Worm (Caenorhabditis elegans) whole organism, L3 larva: ENCODE measurements around the gene W08F4.13.

Source experiments
- aly-2 ChIP-seq: fragments of 150-350 bp; optimal IDR thresholded peaks from 2 replicates; lab custom pipeline; 2014; ENCODE audit warnings: missing biosample characterization, missing genetic modification characterization
- ama-1 ChIP-seq: fragments of 150-350 bp; optimal IDR thresholded peaks from 2 replicates; lab custom pipeline; 2018
- egl-27 ChIP-seq: sonication (generic microtip); optimal IDR thresholded peaks from 4 replicates; lab custom pipeline; 2017; ENCODE audit warnings: missing biosample characterization, missing genetic modification reagents, missing genetic modification characterization
- elt-3 ChIP-seq, 3 experiments: fragments of 150-350 bp in 1 of 3; sonication (generic microtip) in 2 of 3; optimal IDR thresholded peaks; 2 replicates in 2 of 3; 4 replicates in 1 of 3; lab custom pipeline; 2014 to 2017; ENCODE audit warnings: missing biosample characterization in 3 of 3, missing genetic modification characterization in 3 of 3
- lin-39 ChIP-seq: fragments of 150-350 bp; optimal IDR thresholded peaks from 2 replicates; lab custom pipeline; 2018; ENCODE audit warnings: missing biosample characterization, missing genetic modification reagents, missing genetic modification characterization
- mml-1 ChIP-seq: fragments of 150-350 bp; sonication (generic microtip); optimal IDR thresholded peaks from 3 replicates; lab custom pipeline; 2014; ENCODE audit warnings: missing biosample characterization, missing genetic modification characterization
- nhr-11 ChIP-seq: fragments of 150-350 bp; optimal IDR thresholded peaks from 2 replicates; lab custom pipeline; 2014; ENCODE audit warnings: missing biosample characterization, missing genetic modification characterization
- nhr-23 ChIP-seq: fragments of 150-350 bp; optimal IDR thresholded peaks from 2 replicates; lab custom pipeline; 2014; ENCODE audit warnings: missing biosample characterization, missing genetic modification reagents, missing genetic modification characterization
- nhr-237 ChIP-seq: fragments of 150-350 bp; optimal IDR thresholded peaks from 2 replicates; lab custom pipeline; 2014; ENCODE audit warnings: missing biosample characterization, missing genetic modification characterization
- nhr-25 ChIP-seq: sonication (generic microtip); optimal IDR thresholded peaks from 2 replicates; lab custom pipeline; 2017; ENCODE audit warnings: missing biosample characterization, missing genetic modification characterization
- nhr-28 ChIP-seq: fragments of 150-350 bp; optimal IDR thresholded peaks from 2 replicates; lab custom pipeline; 2014; ENCODE audit warnings: missing biosample characterization, missing genetic modification characterization
- snpc-4 ChIP-seq: fragments of 150-350 bp; optimal IDR thresholded peaks from 2 replicates; lab custom pipeline; 2014; ENCODE audit warnings: missing biosample characterization, missing genetic modification characterization
- unc-39 ChIP-seq: sonication (generic microtip); optimal IDR thresholded peaks from 4 replicates; lab custom pipeline; 2017; ENCODE audit warnings: missing biosample characterization, missing genetic modification characterization
- unc-62 ChIP-seq: fragments of 150-350 bp; sonication (generic microtip); optimal IDR thresholded peaks from 4 replicates; lab custom pipeline; 2014; ENCODE audit warnings: missing biosample characterization, missing genetic modification reagents, missing genetic modification characterization

DNA sequence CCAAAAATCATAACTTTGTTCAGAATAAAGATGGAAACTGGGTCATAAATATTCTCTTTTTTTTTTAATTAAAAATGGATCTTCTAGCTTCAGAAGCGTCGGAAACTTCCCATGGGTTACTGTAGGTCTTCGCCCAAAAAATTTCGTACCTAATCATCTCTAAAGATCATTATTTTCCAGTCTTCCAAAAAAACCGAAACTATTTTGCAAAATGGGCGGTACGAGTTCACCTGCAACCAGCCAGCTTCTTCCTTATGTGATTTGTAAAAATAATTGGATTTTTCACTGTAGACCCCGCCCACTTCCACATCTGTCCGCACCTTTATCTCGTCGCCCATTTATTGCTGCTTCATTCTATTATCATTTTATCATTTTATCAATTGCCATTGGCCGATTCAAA, 38.2 kb upstream of the W08F4.13 start, which contains the start of gene mlt-10:
- no peak for TF ChIP-seq nhr-25 (tag; lab: Kevin White, UChicago)
- TF ChIP-seq unc-39 (tag; lab: Kevin White, UChicago): no peak
- no peak for TF ChIP-seq mml-1
- TF ChIP-seq aly-2 (tag; lab: Kevin White, UChicago): no peak
- TF ChIP-seq unc-62 (GFP tag; lab: Kevin White, UChicago): no peak
- TF ChIP-seq snpc-4 (tag; lab: Kevin White, UChicago): no peak
- no peak for TF ChIP-seq nhr-11 (tag; lab: Kevin White, UChicago)
- no peak for TF ChIP-seq egl-27 (tag; lab: Kevin White, UChicago)
- TF ChIP-seq nhr-23 (tag; lab: Kevin White, UChicago): no peak
- no peak for TF ChIP-seq elt-3 (tag; optimal IDR thresholded peaks at IDR 0.05; lab: Kevin White, UChicago)
- no peak for TF ChIP-seq ama-1 (lab: Kevin White, UChicago)
- no peak for TF ChIP-seq nhr-28 (tag; lab: Kevin White, UChicago)
- TF ChIP-seq lin-39 (tag; lab: Kevin White, UChicago): no peak
- TF ChIP-seq nhr-237 (tag; lab: Kevin White, UChicago): no peak
